Worm (Caenorhabditis elegans): ENCODE results near the gene F15H10.12.

- TF ChIP-seq him-1 (tag; optimal IDR thresholded peaks at IDR 0.05) (no peak), W03F9.2 (tag; optimal IDR thresholded peaks at IDR 0.05) (no peak)
These were observed 7.1 kb downstream of the F15H10.12 start, which contains the start of gene F15H10.8 for ce11 chrV:10402804-10403203.
